Fruit fly (Drosophila melanogaster) whole organism, pupa: ENCODE results near the gene CG15879.

Experiments used
- CG12605 ChIP-seq: fragments of 200-800 bp; sonication (Bioruptor generic); IDR thresholded peaks from 2 replicates; pipeline ENCODE4 v1.3.6; 2022; ENCODE audit warnings: missing biosample characterization, missing genetic modification characterization
- CG15710 ChIP-seq: fragments of 200-800 bp; sonication (Bioruptor generic); optimal IDR thresholded peaks from 2 replicates; lab custom pipeline; 2018; ENCODE audit warnings: missing biosample characterization, mild to moderate bottlenecking, missing genetic modification characterization, moderate library complexity
- CG17806 ChIP-seq: fragments of 200-800 bp; sonication (Bioruptor generic); optimal IDR thresholded peaks from 2 replicates; lab custom pipeline; 2018; ENCODE audit warnings: missing biosample characterization, mild to moderate bottlenecking, missing genetic modification characterization, moderate library complexity
- CG8159 ChIP-seq: fragments of 200-800 bp; sonication (Bioruptor generic); optimal IDR thresholded peaks from 3 replicates; lab custom pipeline; 2018; ENCODE audit warnings: missing biosample characterization, mild to moderate bottlenecking, missing genetic modification characterization, moderate library complexity
- CG8301 ChIP-seq: fragments of 200-800 bp; sonication (Bioruptor generic); optimal IDR thresholded peaks from 2 replicates; lab custom pipeline; 2018; ENCODE audit warnings: missing biosample characterization, mild to moderate bottlenecking, missing genetic modification characterization
- CG9948 ChIP-seq: fragments of 200-800 bp; sonication (Bioruptor generic); optimal IDR thresholded peaks from 2 replicates; lab custom pipeline; 2018; ENCODE audit warnings: missing biosample characterization, mild to moderate bottlenecking, missing genetic modification characterization, moderate library complexity
- EcR ChIP-seq: fragments of 200-800 bp; sonication (Bioruptor generic); optimal IDR thresholded peaks from 3 replicates; lab custom pipeline; 2019; ENCODE audit warnings: missing biosample characterization, missing genetic modification characterization, mild to moderate bottlenecking, moderate library complexity, missing genetic modification reagents

- TF ChIP-seq CG15710 = no peak
- TF ChIP-seq CG9948 (tag; lab: Kevin White, UChicago) = no peak
- TF ChIP-seq CG12605 (GFP tag; lab: Robert Waterston, UW) = no peak
- no peak for TF ChIP-seq CG8159 (tag; lab: Kevin White, UChicago)
- TF ChIP-seq EcR (GFP tag; lab: Kevin White, UChicago) = no peak
- no peak for TF ChIP-seq CG8301 (tag; lab: Kevin White, UChicago)
- TF ChIP-seq CG17806 (tag; lab: Kevin White, UChicago) = no peak
These were observed 43.5 kb upstream of the CG15879 start, which contains the start of gene CG15878 for dm6 chr3L:2212403-2212802.
